Worm (Caenorhabditis elegans): Measurements from ENCODE around the gene Y73B6BL.44.

DNA sequence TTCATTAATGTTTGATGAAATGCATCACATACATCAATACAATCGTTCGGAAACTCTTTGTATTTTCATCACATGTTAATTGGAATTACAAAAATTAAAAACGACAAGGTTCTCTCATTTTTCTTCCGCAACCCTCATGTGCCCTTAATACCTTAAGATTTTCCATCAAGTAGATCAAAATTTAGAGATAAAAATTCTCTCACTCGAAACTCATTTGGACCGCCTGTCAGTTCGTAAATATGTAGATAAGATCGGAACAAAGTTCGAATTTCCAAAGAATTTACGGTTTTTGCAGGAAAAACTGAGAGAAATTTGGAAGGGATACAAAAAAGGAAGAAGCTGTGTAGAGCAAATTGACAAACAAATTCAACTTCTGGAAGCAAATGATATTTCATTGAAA lies 2.7 kb downstream of the Y73B6BL.44 start:
- TF ChIP-seq nhr-77 (tag; optimal IDR thresholded peaks at IDR 0.05) (no peak), egl-27 (tag; optimal IDR thresholded peaks at IDR 0.05) (no peak), fkh-10 (GFP tag; optimal IDR thresholded peaks at IDR 0.05) (no peak), mes-2 (tag; optimal IDR thresholded peaks at IDR 0.05; ENCODE audit: poor library complexity, severe bottlenecking) (no peak), zip-11 (GFP tag; IDR thresholded peaks at IDR 0.05) (no peak), lin-15B (tag; optimal IDR thresholded peaks at IDR 0.05) (no peak), rbr-2 (tag; optimal IDR thresholded peaks at IDR 0.05) (no peak), T26A8.4 (GFP tag; IDR thresholded peaks at IDR 0.05) (no peak)
